Worm (Caenorhabditis elegans) whole organism, early embryonic: Measurements from ENCODE around the gene ipla-6.
"Not testable (repeated sequence)": the region's sequence is repeated elsewhere in the genome, so short reads cannot be mapped to it uniquely, and the experiment has no call there.

ENCODE experiments used
- B0310.2 ChIP-seq: sonication (generic microtip); optimal IDR thresholded peaks from 2 replicates; lab custom pipeline; 2016; ENCODE audit warnings: mild to moderate bottlenecking, missing genetic modification characterization, missing compliant biosample characterization
- F13C5.2 ChIP-seq: sonication (generic microtip); optimal IDR thresholded peaks from 2 replicates; lab custom pipeline; 2017; ENCODE audit warnings: mild to moderate bottlenecking, missing genetic modification characterization, inconsistent platforms, missing compliant biosample characterization
- aly-1 ChIP-seq: sonication (generic microtip); optimal IDR thresholded peaks from 2 replicates; lab custom pipeline; 2016; ENCODE audit warnings: missing genetic modification characterization, missing compliant biosample characterization
- ama-1 ChIP-seq: fragments of 150-350 bp; optimal IDR thresholded peaks from 2 replicates; lab custom pipeline; 2014
- ceh-13 ChIP-seq: fragments of 200-800 bp; sonication (Bioruptor generic); optimal IDR thresholded peaks from 2 replicates; lab custom pipeline; 2018; ENCODE audit warnings: mild to moderate bottlenecking, missing genetic modification characterization, missing compliant biosample characterization
- ceh-36 ChIP-seq: sonication (generic microtip); optimal IDR thresholded peaks from 2 replicates; lab custom pipeline; 2016; ENCODE audit warnings: missing genetic modification characterization, inconsistent platforms, missing compliant biosample characterization
- ets-7 ChIP-seq: sonication (generic microtip); optimal IDR thresholded peaks from 2 replicates; lab custom pipeline; 2016; ENCODE audit warnings: missing genotype, missing genetic modification characterization, missing compliant biosample characterization
- flt-1 ChIP-seq: fragments of 200-800 bp; sonication (Bioruptor generic); IDR thresholded peaks from 2 replicates; pipeline ENCODE4 v1.3.6; 2022; ENCODE audit warnings: missing genetic modification characterization, missing compliant biosample characterization
- hmbx-1 ChIP-seq: sonication (generic microtip); optimal IDR thresholded peaks from 2 replicates; lab custom pipeline; 2016; ENCODE audit warnings: mild to moderate bottlenecking, missing genetic modification characterization, missing compliant biosample characterization
- hmg-4 ChIP-seq: fragments of 200-800 bp; sonication (Bioruptor generic); optimal IDR thresholded peaks from 2 replicates; lab custom pipeline; 2018; ENCODE audit warnings: mild to moderate bottlenecking, missing genetic modification characterization, missing compliant biosample characterization
- hnd-1 ChIP-seq: sonication (generic microtip); optimal IDR thresholded peaks from 2 replicates; lab custom pipeline; 2016; ENCODE audit warnings: missing genetic modification characterization, missing compliant biosample characterization
- pes-1 ChIP-seq: fragments of 200-800 bp; sonication (Bioruptor generic); IDR thresholded peaks from 2 replicates; pipeline ENCODE4 v1.3.6; 2022; ENCODE audit warnings: missing genetic modification reagents, missing genetic modification characterization, missing compliant biosample characterization
- scrt-1 ChIP-seq: fragments of 200-800 bp; sonication (Bioruptor generic); IDR thresholded peaks from 2 replicates; pipeline ENCODE4 v1.3.6; 2022; ENCODE audit warnings: missing genetic modification characterization, missing compliant biosample characterization
- sea-1 ChIP-seq: fragments of 200-800 bp; sonication (Bioruptor generic); conservative IDR thresholded peaks from 2 replicates; pipeline ENCODE4 v1.3.6; 2022; ENCODE audit warnings: missing genetic modification characterization, missing compliant biosample characterization
- tbx-11 ChIP-seq: fragments of 200-800 bp; sonication (Bioruptor generic); IDR thresholded peaks from 2 replicates; pipeline ENCODE4 v1.3.6; 2022; ENCODE audit warnings: missing genetic modification characterization, missing compliant biosample characterization
- tbx-37 ChIP-seq: fragments of 200-800 bp; sonication (Bioruptor generic); conservative IDR thresholded peaks from 2 replicates; pipeline ENCODE4 v1.3.6; 2022; ENCODE audit warnings: missing genetic modification reagents, missing genetic modification characterization, missing compliant biosample characterization
- tra-4 ChIP-seq: sonication (generic microtip); optimal IDR thresholded peaks from 2 replicates; lab custom pipeline; 2017; ENCODE audit warnings: missing genetic modification characterization, missing compliant biosample characterization

Gene ipla-6

ce11 chrIV:6342876-6343275 lies 5.4 kb downstream of the ipla-6 start, which contains the start of gene Y73B6BL.14:
Gene Y73B6BL.14 (minus strand): TSS chrIV:6342976.
- no peak for TF ChIP-seq hmbx-1 (tag; lab: Kevin White, UChicago)
- TF ChIP-seq pes-1 (GFP tag; lab: Robert Waterston, UW): no peak
- no peak for TF ChIP-seq ceh-36
- no peak for TF ChIP-seq ceh-13
- TF ChIP-seq tra-4 (tag; lab: Kevin White, UChicago): no peak
- TF ChIP-seq ets-7 (tag; lab: Kevin White, UChicago): no peak

- TF ChIP-seq hmbx-1 (tag; lab: Kevin White, UChicago); aly-1 (tag; lab: Kevin White, UChicago); hmg-4 (GFP tag; lab: Kevin White, UChicago): not testable (repeated sequence)
Measured at ce11 chrIV:6347213-6347612, 9.8 kb downstream of the ipla-6 start, which contains the start of gene Y73B6BL.289. Gene Y73B6BL.289 (plus strand): TSS chrIV:6347513.

- TF ChIP-seq hmbx-1 (tag; lab: Kevin White, UChicago) (no peak), pes-1 (GFP tag; lab: Robert Waterston, UW) (no peak), tbx-37 (GFP tag; lab: Robert Waterston, UW) (no peak), ceh-36 (no peak), sea-1 (GFP tag; lab: Robert Waterston, UW) (no peak), ets-7 (tag; lab: Kevin White, UChicago) (no peak), flt-1 (no peak)
Measured at ce11 chrIV:6361668-6362067, 24.2 kb downstream of the ipla-6 start, which contains the start of gene Y73B6BL.47. Gene Y73B6BL.47 (plus strand): TSS chrIV:6361968.

- TF ChIP-seq flt-1 (no peak), hnd-1 (no peak), pes-1 (GFP tag; lab: Robert Waterston, UW) (no peak), scrt-1 (GFP tag; lab: Robert Waterston, UW) (no peak), ceh-13 (no peak), ceh-36 (no peak), sea-1 (GFP tag; lab: Robert Waterston, UW) (no peak)
Measured at ce11 chrIV:6363604-6364003, 26.2 kb downstream of the ipla-6 start.

DNA sequence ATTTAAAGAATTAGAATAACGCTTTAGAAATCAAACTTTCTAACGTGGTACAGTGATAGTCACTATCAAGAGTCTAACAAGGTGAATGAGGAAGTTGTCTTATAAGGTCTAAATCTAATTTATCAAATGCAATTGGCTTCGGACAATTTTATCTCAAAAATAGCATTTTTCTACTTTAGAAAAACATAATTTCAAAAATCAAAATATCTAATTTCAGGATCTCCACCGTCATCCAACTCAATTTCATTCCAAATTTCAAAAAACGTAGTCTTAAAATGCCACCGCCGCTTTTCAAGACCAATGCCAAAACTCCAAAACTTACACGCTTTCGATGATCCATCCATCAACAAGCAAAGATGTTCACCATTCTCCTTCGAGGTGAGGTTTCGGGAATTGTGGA lies 27.6 kb downstream of the ipla-6 start, which contains the start of gene Y73B6BL.270:
TSS of gene Y73B6BL.270 (plus strand) at position 301 of the 400 bp plus-strand sequence.
- TF ChIP-seq ama-1 (no peak), ets-7 (tag; lab: Kevin White, UChicago) (no peak), sea-1 (GFP tag; lab: Robert Waterston, UW) (no peak), ceh-13 (no peak), flt-1 (no peak), scrt-1 (GFP tag; lab: Robert Waterston, UW) (no peak), hmg-4 (GFP tag; lab: Kevin White, UChicago) (no peak), hnd-1 (no peak), tbx-11 (GFP tag; lab: Robert Waterston, UW) (no peak), aly-1 (tag; lab: Kevin White, UChicago) (no peak)

DNA sequence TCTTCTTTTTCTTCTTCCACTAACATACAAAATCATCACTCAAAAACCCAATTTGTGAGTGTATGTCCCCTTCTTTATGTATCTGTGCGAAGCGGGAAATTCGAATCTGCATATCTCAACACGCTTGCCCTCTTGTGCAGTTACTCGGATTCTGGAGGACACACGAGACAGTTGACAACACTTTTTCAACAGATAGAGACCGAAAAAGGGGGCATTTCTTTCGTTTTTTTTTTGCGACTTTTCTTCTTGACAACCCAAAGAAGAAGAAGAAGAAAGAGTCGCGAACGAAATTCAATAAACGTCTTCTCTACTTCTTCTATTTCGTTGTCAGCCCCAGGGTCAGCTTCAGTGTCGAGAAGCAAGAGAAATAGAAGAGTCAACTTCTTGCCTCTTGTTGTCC lies 28.6 kb downstream of the ipla-6 start:
- TF ChIP-seq pes-1 (GFP tag; lab: Robert Waterston, UW): no peak
- TF ChIP-seq hmg-4 (GFP tag; lab: Kevin White, UChicago): no peak
- TF ChIP-seq ceh-36: no peak
- TF ChIP-seq tbx-37 (GFP tag; lab: Robert Waterston, UW): no peak
- no peak for TF ChIP-seq F13C5.2 (tag; lab: Kevin White, UChicago)
- TF ChIP-seq hnd-1: no peak
- no peak for TF ChIP-seq sea-1 (GFP tag; lab: Robert Waterston, UW)
- no peak for TF ChIP-seq ama-1
- no peak for TF ChIP-seq tbx-11 (GFP tag; lab: Robert Waterston, UW)
- TF ChIP-seq scrt-1 (GFP tag; lab: Robert Waterston, UW): no peak
- TF ChIP-seq ets-7 (tag; lab: Kevin White, UChicago): no peak
- no peak for TF ChIP-seq aly-1 (tag; lab: Kevin White, UChicago)
- no peak for TF ChIP-seq flt-1
- no peak for TF ChIP-seq ceh-13
- no peak for TF ChIP-seq tra-4 (tag; lab: Kevin White, UChicago)
- TF ChIP-seq hmbx-1 (tag; lab: Kevin White, UChicago): no peak
- no peak for TF ChIP-seq B0310.2 (tag; lab: Kevin White, UChicago)

DNA sequence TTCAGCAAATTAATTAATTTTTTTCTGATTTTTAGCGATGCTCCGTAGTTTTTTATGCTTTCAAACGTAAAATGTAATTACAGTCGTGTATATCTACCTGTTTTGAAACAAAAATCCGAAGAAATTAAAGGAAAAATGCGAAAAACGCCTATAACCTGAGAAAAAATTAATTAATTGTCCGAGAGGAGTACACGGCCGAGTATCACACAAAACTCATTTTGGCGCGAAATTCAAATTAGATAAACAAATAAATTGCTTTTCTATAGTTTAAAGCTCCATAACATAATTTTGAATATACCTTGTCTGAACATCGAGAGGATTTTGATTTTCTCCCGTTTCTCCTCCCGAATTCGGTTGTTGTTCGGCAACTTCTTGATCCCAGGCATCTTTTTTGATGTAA lies 32.0 kb downstream of the ipla-6 start:
- TF ChIP-seq flt-1: no peak
- no peak for TF ChIP-seq hmbx-1 (tag; lab: Kevin White, UChicago)
- TF ChIP-seq ets-7 (tag; lab: Kevin White, UChicago): no peak
- TF ChIP-seq tra-4 (tag; lab: Kevin White, UChicago): no peak

- TF ChIP-seq aly-1 (tag; lab: Kevin White, UChicago) (no peak), tra-4 (tag; lab: Kevin White, UChicago) (no peak), tbx-37 (GFP tag; lab: Robert Waterston, UW) (no peak), hmbx-1 (tag; lab: Kevin White, UChicago) (no peak), ets-7 (tag; lab: Kevin White, UChicago) (no peak), ceh-13 (no peak), B0310.2 (tag; lab: Kevin White, UChicago) (no peak), pes-1 (GFP tag; lab: Robert Waterston, UW) (no peak), tbx-11 (GFP tag; lab: Robert Waterston, UW) (no peak), hnd-1 (no peak), scrt-1 (GFP tag; lab: Robert Waterston, UW) (no peak), ceh-36 (no peak), sea-1 (GFP tag; lab: Robert Waterston, UW) (no peak)
Measured at ce11 chrIV:6372267-6372666, 34.8 kb downstream of the ipla-6 start.
